Fruit fly (Drosophila melanogaster) whole organism, wandering third instar larva: Measurements from ENCODE around the gene fon.

Experiments used
- Mio ChIP-seq: sonication (Bioruptor generic); optimal IDR thresholded peaks from 2 replicates; lab custom pipeline; 2016; ENCODE audit warnings: missing biosample characterization, missing genetic modification characterization
- Myc ChIP-seq: fragments of >200 bp; optimal IDR thresholded peaks from 2 replicates; lab custom pipeline; 2017
- OdsH ChIP-seq: fragments of 200-800 bp; sonication (Bioruptor generic); optimal IDR thresholded peaks from 2 replicates; lab custom pipeline; 2016; ENCODE audit warnings: missing biosample characterization, mild to moderate bottlenecking, missing genetic modification characterization
- Sp1 ChIP-seq: fragments of 200-800 bp; sonication (Bioruptor generic); optimal IDR thresholded peaks from 3 replicates; lab custom pipeline; 2019; ENCODE audit warnings: missing biosample characterization, mild to moderate bottlenecking, missing genetic modification characterization, moderate library complexity
- br ChIP-seq: fragments of 200-800 bp; sonication (Bioruptor generic); optimal IDR thresholded peaks from 2 replicates; lab custom pipeline; 2016; ENCODE audit warnings: missing biosample characterization, missing genetic modification characterization
- foxo ChIP-seq, 2 experiments: fragments of 200-800 bp; sonication (Bioruptor generic); optimal IDR thresholded peaks; 2 replicates in 1 of 2; 3 replicates in 1 of 2; lab custom pipeline; 2016 to 2017; ENCODE audit warnings: missing biosample characterization in 2 of 2, missing genetic modification characterization in 2 of 2
- lola ChIP-seq: fragments of >200 bp; optimal IDR thresholded peaks from 2 replicates; lab custom pipeline; 2017; ENCODE audit warnings: missing biosample characterization, missing genetic modification characterization
- psq ChIP-seq: fragments of 200-800 bp; sonication (Bioruptor generic); optimal IDR thresholded peaks from 3 replicates; lab custom pipeline; 2017; ENCODE audit warnings: missing biosample characterization, mild to moderate bottlenecking, missing genetic modification characterization, moderate library complexity
- sv ChIP-seq: fragments of 200-800 bp; sonication (Bioruptor generic); optimal IDR thresholded peaks from 3 replicates; lab custom pipeline; 2016; ENCODE audit warnings: missing biosample characterization, missing genetic modification characterization
- usp ChIP-seq: fragments of >200 bp; optimal IDR thresholded peaks from 2 replicates; lab custom pipeline; 2017; ENCODE audit warnings: missing biosample characterization, missing genetic modification characterization

DNA sequence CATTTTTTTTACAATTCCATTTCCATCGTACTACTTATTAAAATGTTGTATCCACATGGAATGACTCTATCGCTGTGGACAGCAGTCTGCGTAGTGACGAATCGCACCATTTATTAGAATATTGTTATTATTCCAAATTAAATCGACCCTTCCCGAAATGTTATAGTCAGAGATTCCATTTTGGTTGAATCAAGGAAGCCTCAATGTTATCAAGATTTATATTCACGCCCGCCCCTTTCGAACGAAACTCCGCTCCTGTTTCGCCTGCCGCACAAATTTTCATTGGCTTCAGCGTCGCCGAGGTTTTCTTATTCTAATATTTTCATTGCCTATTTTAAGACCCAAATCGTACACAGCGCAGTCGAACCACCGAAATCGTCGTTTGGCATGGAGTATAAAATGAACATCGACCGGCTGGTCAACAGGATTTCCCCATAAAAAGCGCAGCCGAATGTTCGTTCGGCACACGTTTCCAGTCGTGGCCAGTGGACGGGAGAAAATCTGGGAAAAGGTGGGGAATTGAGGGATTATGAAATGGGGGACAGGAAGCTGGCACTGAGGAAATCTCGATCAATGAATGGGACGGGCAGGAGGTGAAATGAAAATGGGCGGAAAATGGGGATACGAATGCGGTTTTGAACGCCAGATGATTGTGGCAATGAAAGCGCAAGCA is 19.8 kb upstream of the fon start:
- no peak for TF ChIP-seq br (GFP tag; lab: Kevin White, UChicago)
- TF ChIP-seq Sp1 (GFP tag; lab: Kevin White, UChicago): no peak
- no peak for TF ChIP-seq usp (GFP tag; lab: Kevin White, UChicago)
- TF ChIP-seq sv (GFP tag; lab: Kevin White, UChicago): no peak
- no peak for TF ChIP-seq foxo (GFP tag; optimal IDR thresholded peaks at IDR 0.05; lab: Kevin White, UChicago)
- no peak for TF ChIP-seq psq (GFP tag; lab: Kevin White, UChicago)
- TF ChIP-seq Mio (GFP tag; lab: Kevin White, UChicago): no peak
- no peak for TF ChIP-seq Myc
- TF ChIP-seq OdsH (GFP tag; lab: Kevin White, UChicago): no peak
- TF ChIP-seq lola (GFP tag; lab: Kevin White, UChicago): no peak
